Worm (Caenorhabditis elegans): ENCODE data around the gene btb-22.

btb-22 gene

ce11 chrII:3299457-3299856, at the start of gene btb-22:
btb-22 (plus strand) TSS chrII:3299757.
- TF ChIP-seq ztf-1 (GFP tag; conservative IDR thresholded peaks at IDR 0.05) (no peak), elt-3 (tag; optimal IDR thresholded peaks at IDR 0.05) (no peak), R02D3.7 (tag; optimal IDR thresholded peaks at IDR 0.05) (no peak)

- TF ChIP-seq ztf-1 (GFP tag; conservative IDR thresholded peaks at IDR 0.05) (no peak), nhr-12 (tag; optimal IDR thresholded peaks at IDR 0.05) (no peak), dmd-4 (tag; optimal IDR thresholded peaks at IDR 0.05) (no peak), unc-55 (GFP tag; optimal IDR thresholded peaks at IDR 0.05) (no peak), zag-1 (tag; optimal IDR thresholded peaks at IDR 0.05) (no peak), mbf-1 (tag; optimal IDR thresholded peaks at IDR 0.05) (no peak)
These were observed 49.4 kb upstream of the btb-22 start for ce11 chrII:3250195-3250594.

- no peak for TF ChIP-seq unc-62 (GFP tag; optimal IDR thresholded peaks at IDR 0.05)
- no peak for TF ChIP-seq C34F6.9 (tag; optimal IDR thresholded peaks at IDR 0.05)
- no peak for TF ChIP-seq unc-39 (tag; optimal IDR thresholded peaks at IDR 0.05)
- TF ChIP-seq crh-2 (tag; optimal IDR thresholded peaks at IDR 0.05), result no peak
These were observed 47.8 kb upstream of the btb-22 start for ce11 chrII:3251782-3252181.

- no peak for TF ChIP-seq ztf-1 (GFP tag; conservative IDR thresholded peaks at IDR 0.05)
- TF ChIP-seq nhr-6 (tag; optimal IDR thresholded peaks at IDR 0.05), result no peak
- TF ChIP-seq ZK546.5 (tag; optimal IDR thresholded peaks at IDR 0.05), result no peak
- TF ChIP-seq ama-1 (optimal IDR thresholded peaks at IDR 0.05), result no peak
- TF ChIP-seq nhr-25 (tag; optimal IDR thresholded peaks at IDR 0.05), result no peak
- no peak for TF ChIP-seq elt-3 (tag; optimal IDR thresholded peaks at IDR 0.05)
- no peak for TF ChIP-seq sma-3 (GFP tag; optimal IDR thresholded peaks at IDR 0.05)
These were observed 40.3 kb upstream of the btb-22 start, which contains the start of gene gcy-19 for ce11 chrII:3259254-3259653. gcy-19 (minus strand) TSS chrII:3259354.

DNA sequence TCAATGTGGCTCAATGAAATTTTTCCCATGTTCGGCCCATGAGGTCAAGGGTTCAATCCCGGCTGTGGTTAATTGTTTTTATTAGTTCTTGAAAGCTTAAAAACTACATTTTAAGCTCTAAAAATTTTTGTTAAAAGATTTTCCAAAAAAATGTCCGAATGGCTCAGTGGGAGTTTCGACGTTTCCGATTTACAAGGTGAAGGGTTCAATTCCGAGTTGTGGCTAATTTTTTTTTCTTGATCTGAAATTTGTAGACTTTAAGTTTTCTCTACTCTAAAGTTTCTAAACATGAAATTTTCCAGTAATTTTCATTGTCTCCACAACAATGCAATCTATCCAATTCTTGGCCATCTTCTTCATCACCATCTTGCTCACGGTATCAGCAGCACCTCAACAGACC, 37.1 kb upstream of the btb-22 start, which contains the start of gene F02E11.2:
Gene F02E11.2 (plus strand): TSS at position 301 of the 400 bp plus-strand sequence.
- no peak for TF ChIP-seq Y55F3AM.14 (GFP tag; optimal IDR thresholded peaks at IDR 0.05)
- no peak for TF ChIP-seq lin-39 (tag; optimal IDR thresholded peaks at IDR 0.05)
- no peak for TF ChIP-seq nhr-237 (tag; optimal IDR thresholded peaks at IDR 0.05)
- TF ChIP-seq gmeb-1 (tag; optimal IDR thresholded peaks at IDR 0.05), result no peak
- TF ChIP-seq peb-1 (tag; optimal IDR thresholded peaks at IDR 0.05), result no peak
- no peak for TF ChIP-seq lsy-2 (tag; optimal IDR thresholded peaks at IDR 0.05)
- no peak for TF ChIP-seq skn-1 (tag; optimal IDR thresholded peaks at IDR 0.05)
- TF ChIP-seq F13H6.1 (tag; optimal IDR thresholded peaks at IDR 0.05), result no peak
- TF ChIP-seq crh-2 (tag; optimal IDR thresholded peaks at IDR 0.05), result no peak
- TF ChIP-seq aly-2 (tag; optimal IDR thresholded peaks at IDR 0.05), result no peak
- no peak for TF ChIP-seq fos-1 (tag; optimal IDR thresholded peaks at IDR 0.05)
- TF ChIP-seq mdl-1 (tag; optimal IDR thresholded peaks at IDR 0.05), result no peak
- TF ChIP-seq nhr-11 (tag; optimal IDR thresholded peaks at IDR 0.05), result no peak
- TF ChIP-seq ceh-82 (tag; optimal IDR thresholded peaks at IDR 0.05), result no peak

ce11 chrII:3264704-3265103, 34.9 kb upstream of the btb-22 start:
- TF ChIP-seq alr-1 (tag; optimal IDR thresholded peaks at IDR 0.05) (no peak), ceh-82 (tag; optimal IDR thresholded peaks at IDR 0.05) (no peak), elt-1 (tag; optimal IDR thresholded peaks at IDR 0.05) (no peak), F13H6.1 (tag; optimal IDR thresholded peaks at IDR 0.05) (no peak), elt-3 (tag; optimal IDR thresholded peaks at IDR 0.05) (no peak), unc-39 (tag; optimal IDR thresholded peaks at IDR 0.05) (no peak), nhr-237 (tag; optimal IDR thresholded peaks at IDR 0.05) (no peak), aly-2 (tag; optimal IDR thresholded peaks at IDR 0.05) (no peak), zag-1 (tag; optimal IDR thresholded peaks at IDR 0.05) (no peak), ZK546.5 (tag; optimal IDR thresholded peaks at IDR 0.05) (no peak), sma-9 (GFP tag; optimal IDR thresholded peaks at IDR 0.05) (no peak), sma-9 (tag; optimal IDR thresholded peaks at IDR 0.05) (no peak)
